Worm (Caenorhabditis elegans) whole organism, L4 larva: ENCODE measurements around the gene ZK643.2.

ENCODE experiments used
- D1046.2 ChIP-seq: fragments of 200-800 bp; sonication (Bioruptor generic); IDR thresholded peaks from 2 replicates; pipeline ENCODE4 v1.3.6; 2022; ENCODE audit warnings: missing genetic modification characterization, missing compliant biosample characterization
- F26F4.8 ChIP-seq: fragments of 200-800 bp; sonication (Bioruptor generic); conservative IDR thresholded peaks from 2 replicates; pipeline ENCODE4 v1.3.6; 2022; ENCODE audit warnings: missing genetic modification characterization, missing compliant biosample characterization
- Y5F2A.4 ChIP-seq: fragments of 200-800 bp; sonication (Bioruptor generic); optimal IDR thresholded peaks from 2 replicates; lab custom pipeline; 2018; ENCODE audit warnings: mild to moderate bottlenecking, missing genetic modification characterization, missing compliant biosample characterization
- ZK546.5 ChIP-seq, 2 experiments: sonication (generic microtip); optimal IDR thresholded peaks; 2 replicates each; lab custom pipeline; 2017; ENCODE audit warnings: missing biosample characterization in 2 of 2, missing genetic modification characterization in 2 of 2
- aha-1 ChIP-seq: fragments of 150-350 bp; peaks from one replicate; lab custom pipeline; 2014; ENCODE audit warnings: missing biosample characterization, missing genetic modification characterization
- ceh-20 ChIP-seq: fragments of 200-800 bp; sonication (Bioruptor generic); IDR thresholded peaks from 2 replicates; pipeline ENCODE4 v1.3.6; 2022; ENCODE audit warnings: missing genetic modification reagents, missing genetic modification characterization, missing compliant biosample characterization
- ceh-82 ChIP-seq: sonication (generic microtip); optimal IDR thresholded peaks from 2 replicates; lab custom pipeline; 2017; ENCODE audit warnings: missing biosample characterization, missing genetic modification characterization
- ces-1 ChIP-seq: fragments of 150-350 bp; sonication (generic microtip); optimal IDR thresholded peaks from 4 replicates; lab custom pipeline; 2014; ENCODE audit warnings: missing biosample characterization, missing genetic modification reagents, missing genetic modification characterization
- cey-2 ChIP-seq: sonication (generic microtip); optimal IDR thresholded peaks from 3 replicates; lab custom pipeline; 2017; ENCODE audit warnings: missing genetic modification characterization, mild to moderate bottlenecking, missing compliant biosample characterization, antibody characterized with exemption, borderline replicate concordance; ENCODE audit not compliant: insufficient read depth
- ctbp-1 ChIP-seq: fragments of 200-800 bp; sonication (Bioruptor generic); IDR thresholded peaks from 2 replicates; pipeline ENCODE4 v1.3.6; 2022; ENCODE audit warnings: missing genetic modification reagents, missing genetic modification characterization, missing compliant biosample characterization
- fkh-10 ChIP-seq: fragments of 150-350 bp; optimal IDR thresholded peaks from 2 replicates; lab custom pipeline; 2014; ENCODE audit warnings: missing biosample characterization, missing genetic modification reagents, missing genetic modification characterization
- fos-1 ChIP-seq: fragments of 150-350 bp; optimal IDR thresholded peaks from 2 replicates; lab custom pipeline; 2014; ENCODE audit warnings: missing biosample characterization, missing genetic modification characterization
- gei-8 ChIP-seq: fragments of 200-800 bp; sonication (Bioruptor generic); optimal IDR thresholded peaks from 2 replicates; lab custom pipeline; 2018; ENCODE audit warnings: mild to moderate bottlenecking, missing genetic modification characterization, missing compliant biosample characterization
- hif-1 ChIP-seq, 2 experiments: sonication (generic microtip); optimal IDR thresholded peaks; 2 replicates each; lab custom pipeline; 2016 to 2017; ENCODE audit warnings: missing compliant biosample characterization in 2 of 2, missing genetic modification characterization in 2 of 2, missing genetic modification reagents in 2 of 2, missing genotype in 2 of 2, mild to moderate bottlenecking in 1 of 2
- hlh-11 ChIP-seq: fragments of 200-800 bp; sonication (Bioruptor generic); optimal IDR thresholded peaks from 2 replicates; lab custom pipeline; 2018; ENCODE audit warnings: mild to moderate bottlenecking, missing genetic modification characterization, missing compliant biosample characterization
- hlh-30 ChIP-seq: sonication (generic microtip); optimal IDR thresholded peaks from 2 replicates; lab custom pipeline; 2017; ENCODE audit warnings: antibody characterized with exemption, mild to moderate bottlenecking, missing genetic modification characterization, missing compliant biosample characterization; ENCODE audit not compliant: insufficient read depth
- hmg-1.1 ChIP-seq: fragments of 200-800 bp; sonication (Bioruptor generic); IDR thresholded peaks from 2 replicates; pipeline ENCODE4 v1.3.6; 2022; ENCODE audit warnings: missing genetic modification reagents, missing genetic modification characterization, missing compliant biosample characterization
- lin-38 ChIP-seq: fragments of 200-800 bp; sonication (Bioruptor generic); IDR thresholded peaks from 2 replicates; pipeline ENCODE4 v1.3.6; 2022; ENCODE audit warnings: missing genetic modification reagents, missing genetic modification characterization, missing compliant biosample characterization
- lin-39 ChIP-seq: fragments of 150-350 bp; optimal IDR thresholded peaks from 2 replicates; lab custom pipeline; 2014; ENCODE audit warnings: missing biosample characterization, missing genetic modification reagents, missing genetic modification characterization
- lsy-2 ChIP-seq, 2 experiments: fragments of 150-350 bp in 1 of 2; sonication (generic microtip) in 1 of 2; optimal IDR thresholded peaks; 2 replicates each; lab custom pipeline; 2014 to 2017; ENCODE audit warnings: missing biosample characterization in 2 of 2, missing genetic modification characterization in 2 of 2
- mdl-1 ChIP-seq, 2 experiments: fragments of 150-350 bp in 1 of 2; sonication (generic microtip) in 1 of 2; optimal IDR thresholded peaks; 2 replicates each; lab custom pipeline; 2014 to 2017; ENCODE audit warnings: missing biosample characterization in 2 of 2, missing genetic modification characterization in 2 of 2
- mep-1 ChIP-seq: fragments of 150-350 bp; sonication (generic microtip); optimal IDR thresholded peaks from 3 replicates; lab custom pipeline; 2014; ENCODE audit warnings: missing biosample characterization, missing genetic modification characterization
- mes-2 ChIP-seq: sonication (generic microtip); optimal IDR thresholded peaks from 2 replicates; lab custom pipeline; 2016; ENCODE audit warnings: missing genotype, mild to moderate bottlenecking, missing genetic modification characterization, missing compliant biosample characterization; ENCODE audit not compliant: poor library complexity, severe bottlenecking
- mxl-3 ChIP-seq: fragments of 200-800 bp; sonication (Bioruptor generic); optimal IDR thresholded peaks from 2 replicates; lab custom pipeline; 2018; ENCODE audit warnings: mild to moderate bottlenecking, missing genetic modification characterization, missing compliant biosample characterization
- nhr-10 ChIP-seq: fragments of 150-350 bp; optimal IDR thresholded peaks from 2 replicates; lab custom pipeline; 2014; ENCODE audit warnings: missing biosample characterization, missing genetic modification characterization
- nhr-102 ChIP-seq: sonication (generic microtip); optimal IDR thresholded peaks from 2 replicates; lab custom pipeline; 2016; ENCODE audit warnings: mild to moderate bottlenecking, missing genetic modification characterization, moderate library complexity, missing compliant biosample characterization
- nhr-11 ChIP-seq: fragments of 150-350 bp; optimal IDR thresholded peaks from 2 replicates; lab custom pipeline; 2014; ENCODE audit warnings: missing biosample characterization, missing genetic modification characterization
- nhr-111 ChIP-seq: fragments of 200-800 bp; sonication (Bioruptor generic); optimal IDR thresholded peaks from 2 replicates; lab custom pipeline; 2018; ENCODE audit warnings: mild to moderate bottlenecking, missing genetic modification characterization, missing compliant biosample characterization
- nhr-25 ChIP-seq: sonication (generic microtip); optimal IDR thresholded peaks from 2 replicates; lab custom pipeline; 2017; ENCODE audit warnings: missing genetic modification characterization, mild to moderate bottlenecking, missing compliant biosample characterization, antibody characterized with exemption, moderate library complexity, borderline replicate concordance; ENCODE audit not compliant: insufficient read depth
- nhr-28 ChIP-seq: fragments of 150-350 bp; optimal IDR thresholded peaks from 2 replicates; lab custom pipeline; 2014; ENCODE audit warnings: missing biosample characterization, missing genetic modification characterization
- php-3 ChIP-seq: fragments of 200-800 bp; sonication (Bioruptor generic); IDR thresholded peaks from 2 replicates; pipeline ENCODE4 v1.3.6; 2022; ENCODE audit warnings: missing genetic modification reagents, missing genetic modification characterization, missing compliant biosample characterization
- pqm-1 ChIP-seq: sonication (generic microtip); optimal IDR thresholded peaks from 2 replicates; lab custom pipeline; 2017; ENCODE audit warnings: missing biosample characterization, missing genetic modification characterization
- rbr-2 ChIP-seq: sonication (generic microtip); optimal IDR thresholded peaks from 2 replicates; lab custom pipeline; 2016; ENCODE audit warnings: missing genotype, missing genetic modification characterization, missing compliant biosample characterization
- saeg-2 ChIP-seq: fragments of 200-800 bp; sonication (Bioruptor generic); IDR thresholded peaks from 2 replicates; pipeline ENCODE4 v1.3.6; 2022; ENCODE audit warnings: missing genetic modification reagents, missing genetic modification characterization, missing compliant biosample characterization
- set-16 ChIP-seq: fragments of 200-800 bp; sonication (Bioruptor generic); IDR thresholded peaks from 2 replicates; pipeline ENCODE4 v1.3.6; 2022; ENCODE audit warnings: missing genetic modification reagents, missing genetic modification characterization, missing compliant biosample characterization
- skn-1 ChIP-seq: fragments of 150-350 bp; optimal IDR thresholded peaks from 2 replicates; lab custom pipeline; 2014; ENCODE audit warnings: missing biosample characterization, missing genetic modification characterization
- unc-39 ChIP-seq: sonication (generic microtip); optimal IDR thresholded peaks from 2 replicates; lab custom pipeline; 2017; ENCODE audit warnings: missing biosample characterization, missing genetic modification characterization
- vab-7 ChIP-seq: fragments of 200-800 bp; sonication (Bioruptor generic); IDR thresholded peaks from 2 replicates; pipeline ENCODE4 v1.3.6; 2022; ENCODE audit warnings: missing genetic modification reagents, missing genetic modification characterization, missing compliant biosample characterization
- zag-1 ChIP-seq: fragments of 150-350 bp; optimal IDR thresholded peaks from 2 replicates; lab custom pipeline; 2014; ENCODE audit warnings: missing biosample characterization, missing genetic modification characterization
- zfp-3 ChIP-seq: fragments of 200-800 bp; sonication (Bioruptor generic); conservative IDR thresholded peaks from 2 replicates; pipeline ENCODE4 v1.3.6; 2022; ENCODE audit warnings: missing genetic modification reagents, missing genetic modification characterization, missing compliant biosample characterization
- zip-11 ChIP-seq: fragments of 200-800 bp; sonication (Bioruptor generic); IDR thresholded peaks from 2 replicates; pipeline ENCODE4 v1.3.6; 2022; ENCODE audit warnings: missing genetic modification characterization, missing compliant biosample characterization
- ztf-7 ChIP-seq: fragments of 150-350 bp; optimal IDR thresholded peaks from 2 replicates; lab custom pipeline; 2014; ENCODE audit warnings: missing biosample characterization, missing genetic modification characterization

ZK643.2 gene

DNA sequence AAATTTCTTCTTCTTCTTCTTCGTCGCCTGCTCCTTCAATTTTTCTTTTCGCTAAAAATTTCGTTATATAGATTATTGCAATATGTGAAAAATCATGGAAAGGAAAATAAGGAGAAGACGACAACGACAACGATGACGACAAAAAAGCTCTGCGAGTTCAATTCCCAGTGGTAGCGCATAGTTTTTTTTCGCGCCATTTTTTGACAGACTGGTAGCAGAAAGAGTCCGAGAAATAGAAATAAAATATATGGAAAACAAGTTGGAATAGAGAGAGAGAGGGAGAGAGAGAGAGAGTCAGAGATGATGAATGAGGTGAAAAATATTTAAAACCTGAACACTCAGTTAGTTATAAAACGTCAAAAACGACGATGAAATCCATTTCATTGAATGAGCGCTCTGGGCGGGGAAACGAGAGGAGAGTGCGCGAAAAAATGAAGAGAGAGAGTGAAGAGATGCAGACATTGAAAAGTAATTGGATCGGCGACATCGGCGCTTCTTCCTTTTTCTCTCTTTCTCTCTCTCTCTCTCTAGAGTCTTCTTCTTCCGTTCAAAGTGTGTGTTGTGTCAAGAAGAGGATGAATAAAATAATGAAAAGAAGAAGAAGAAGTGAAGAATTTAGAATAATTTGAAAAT lies 25.6 kb downstream of the ZK643.2 start, which contains the start of gene pde-2:
Gene pde-2, minus strand, starts transcription at position 51 of the 633 bp plus-strand sequence.
- no peak for TF ChIP-seq pqm-1 (tag; lab: Kevin White, UChicago)
- no peak for TF ChIP-seq vab-7 (GFP tag; lab: Robert Waterston, UW)
- peak; percentile 40; the same call in 1 of the 2 replicates for TF ChIP-seq hmg-1.1
- no peak for TF ChIP-seq skn-1 (tag; lab: Kevin White, UChicago)
- TF ChIP-seq saeg-2 (GFP tag; lab: Robert Waterston, UW), result no peak
- no peak for TF ChIP-seq gei-8 (GFP tag; lab: Kevin White, UChicago)
- TF ChIP-seq mxl-3 (GFP tag; lab: Kevin White, UChicago), result no peak
- no peak for TF ChIP-seq unc-39
- TF ChIP-seq fos-1 (tag; lab: Kevin White, UChicago), result no peak
- no peak; the same call in 1 of the 2 replicates for TF ChIP-seq zfp-3 (GFP tag; lab: Robert Waterston, UW)
- no peak for TF ChIP-seq ceh-82 (tag; lab: Kevin White, UChicago)
- peak; percentile 30 for TF ChIP-seq nhr-25 (tag; lab: Kevin White, UChicago)
- TF ChIP-seq lin-39 (tag; lab: Kevin White, UChicago), result no peak
- no peak for TF ChIP-seq Y5F2A.4 (GFP tag; lab: Kevin White, UChicago)
- TF ChIP-seq ZK546.5 (tag; optimal IDR thresholded peaks at IDR 0.05; lab: Kevin White, UChicago), result no peak
- TF ChIP-seq F26F4.8, result no peak
- TF ChIP-seq zip-11 (GFP tag; lab: Robert Waterston, UW), result no peak
- TF ChIP-seq lin-38, result no peak
- TF ChIP-seq ces-1, result peak; percentile 51
- no peak for TF ChIP-seq zag-1 (tag; lab: Kevin White, UChicago)
- TF ChIP-seq hif-1 (tag; optimal IDR thresholded peaks at IDR 0.05; lab: Kevin White, UChicago), result peak in 1 of 2 experiments; percentile 9
- no peak for TF ChIP-seq nhr-10 (tag; lab: Kevin White, UChicago)
- peak; percentile 70 for TF ChIP-seq fkh-10 (GFP tag; lab: Kevin White, UChicago)
- peak in 1 of 2 experiments; percentile 76 for TF ChIP-seq lsy-2 (tag; optimal IDR thresholded peaks at IDR 0.05; lab: Kevin White, UChicago)
- TF ChIP-seq mep-1 (tag; lab: Kevin White, UChicago), result peak; percentile 62
- TF ChIP-seq nhr-111, result no peak
- TF ChIP-seq php-3, result no peak
- no peak for TF ChIP-seq nhr-102 (tag; lab: Kevin White, UChicago)
- TF ChIP-seq aha-1 (tag; lab: Kevin White, UChicago), result peak; percentile 78
- TF ChIP-seq mes-2, result peak; percentile 41
- TF ChIP-seq ceh-20, result no peak
- no peak for TF ChIP-seq cey-2 (tag; lab: Kevin White, UChicago)
- peak; percentile 41 for TF ChIP-seq nhr-11 (tag; lab: Kevin White, UChicago)
- no peak for TF ChIP-seq D1046.2 (GFP tag; lab: Robert Waterston, UW)
- TF ChIP-seq rbr-2 (tag; lab: Kevin White, UChicago), result peak; percentile 52
- peak in 1 of 2 experiments; percentile 20 for TF ChIP-seq mdl-1 (tag; optimal IDR thresholded peaks at IDR 0.05; lab: Kevin White, UChicago)
- no peak for TF ChIP-seq ztf-7
- peak; percentile 39 for TF ChIP-seq set-16
- TF ChIP-seq nhr-28 (tag; lab: Kevin White, UChicago), result peak; percentile 14
- TF ChIP-seq hlh-30 (tag; lab: Kevin White, UChicago), result peak; percentile 32
- TF ChIP-seq hlh-11 (tag; lab: Kevin White, UChicago), result peak; percentile 54
- TF ChIP-seq ctbp-1 (GFP tag; lab: Robert Waterston, UW), result peak; percentile 76
